Worm (Caenorhabditis elegans) whole organism, L1 larva: ENCODE measurements around the gene kin-36.

Experiments used
- C04F5.9 ChIP-seq: sonication (generic microtip); optimal IDR thresholded peaks from 2 replicates; lab custom pipeline; 2016; ENCODE audit warnings: missing genetic modification characterization, missing compliant biosample characterization
- C16A3.4 ChIP-seq: fragments of 150-350 bp; optimal IDR thresholded peaks from 2 replicates; lab custom pipeline; 2014; ENCODE audit warnings: missing biosample characterization, missing genetic modification characterization
- C34B4.2 ChIP-seq: sonication (generic microtip); optimal IDR thresholded peaks from 2 replicates; lab custom pipeline; 2017; ENCODE audit warnings: mild to moderate bottlenecking, missing genetic modification characterization, missing compliant biosample characterization
- F16B12.6 ChIP-seq: fragments of 150-350 bp; optimal IDR thresholded peaks from 2 replicates; lab custom pipeline; 2014; ENCODE audit warnings: missing biosample characterization, missing genetic modification characterization
- Y116A8C.19 ChIP-seq: sonication (generic microtip); optimal IDR thresholded peaks from 2 replicates; lab custom pipeline; 2016; ENCODE audit warnings: missing compliant biosample characterization, missing genetic modification characterization, borderline replicate concordance
- aha-1 ChIP-seq: fragments of 150-350 bp; optimal IDR thresholded peaks from 2 replicates; lab custom pipeline; 2014; ENCODE audit warnings: missing biosample characterization, missing genetic modification characterization
- aly-2 ChIP-seq: fragments of 150-350 bp; optimal IDR thresholded peaks from 2 replicates; lab custom pipeline; 2014; ENCODE audit warnings: missing biosample characterization, missing genetic modification characterization
- ama-1 ChIP-seq: fragments of 150-350 bp; optimal IDR thresholded peaks from 2 replicates; lab custom pipeline; 2014
- blmp-1 ChIP-seq: fragments of 150-350 bp; optimal IDR thresholded peaks from 2 replicates; lab custom pipeline; 2014; ENCODE audit warnings: missing biosample characterization, missing genetic modification characterization
- ceh-63 ChIP-seq: fragments of 200-800 bp; sonication (Bioruptor generic); optimal IDR thresholded peaks from 2 replicates; lab custom pipeline; 2018; ENCODE audit warnings: mild to moderate bottlenecking, missing genetic modification characterization, missing compliant biosample characterization
- ceh-8 ChIP-seq: fragments of 200-800 bp; sonication (Bioruptor generic); optimal IDR thresholded peaks from 2 replicates; lab custom pipeline; 2018; ENCODE audit warnings: mild to moderate bottlenecking, missing genetic modification characterization, moderate library complexity, missing compliant biosample characterization
- ceh-82 ChIP-seq, 3 experiments: fragments of 150-350 bp in 1 of 3; sonication (generic microtip) in 2 of 3; optimal IDR thresholded peaks; 2 replicates each; lab custom pipeline; 2014 to 2017; ENCODE audit warnings: missing biosample characterization in 3 of 3, missing genetic modification characterization in 3 of 3
- ceh-88 ChIP-seq: fragments of 200-800 bp; sonication (Bioruptor generic); IDR thresholded peaks from 2 replicates; pipeline ENCODE4 v1.3.6; 2022; ENCODE audit warnings: missing genetic modification characterization, missing compliant biosample characterization
- ceh-90 ChIP-seq: sonication (generic microtip); optimal IDR thresholded peaks from 2 replicates; lab custom pipeline; 2016; ENCODE audit warnings: missing genetic modification characterization, missing compliant biosample characterization
- dsc-1 ChIP-seq: sonication (generic microtip); optimal IDR thresholded peaks from 2 replicates; lab custom pipeline; 2016; ENCODE audit warnings: mild to moderate bottlenecking, missing genetic modification characterization, missing compliant biosample characterization
- efl-1 ChIP-seq, 4 experiments: fragments of 150-350 bp; optimal IDR thresholded peaks in 3 of 4; peaks in 1 of 4; 1 replicate in 1 of 4; 2 replicates in 3 of 4; lab custom pipeline; 2014; ENCODE audit warnings: missing biosample characterization in 2 of 4, missing genetic modification characterization in 2 of 4, missing genetic modification reagents in 2 of 4
- elt-3 ChIP-seq, 6 experiments: fragments of 150-350 bp in 1 of 6; sonication (generic microtip); optimal IDR thresholded peaks; 2 replicates each; lab custom pipeline; 2017 to 2018; ENCODE audit warnings: missing biosample characterization in 6 of 6, missing genetic modification characterization in 6 of 6, inconsistent platforms in 1 of 6
- fkh-10 ChIP-seq: sonication (generic microtip); optimal IDR thresholded peaks from 2 replicates; lab custom pipeline; 2017; ENCODE audit warnings: missing biosample characterization, missing genetic modification reagents, missing genetic modification characterization
- fkh-8 ChIP-seq: sonication (generic microtip); optimal IDR thresholded peaks from 2 replicates; lab custom pipeline; 2016; ENCODE audit warnings: mild to moderate bottlenecking, missing genetic modification characterization, missing compliant biosample characterization
- hlh-17 ChIP-seq: fragments of 200-800 bp; sonication (Bioruptor generic); optimal IDR thresholded peaks from 2 replicates; lab custom pipeline; 2018; ENCODE audit warnings: missing genetic modification characterization, mild to moderate bottlenecking, missing compliant biosample characterization, moderate library complexity, borderline replicate concordance
- hlh-4 ChIP-seq: sonication (generic microtip); optimal IDR thresholded peaks from 2 replicates; lab custom pipeline; 2016; ENCODE audit warnings: mild to moderate bottlenecking, missing genetic modification characterization, missing compliant biosample characterization
- jun-1 ChIP-seq: fragments of 150-350 bp; optimal IDR thresholded peaks from 2 replicates; lab custom pipeline; 2014; ENCODE audit warnings: missing biosample characterization, missing genetic modification reagents, missing genetic modification characterization
- lin-13 ChIP-seq: fragments of 150-350 bp; optimal IDR thresholded peaks from 2 replicates; lab custom pipeline; 2014; ENCODE audit warnings: missing biosample characterization, missing genetic modification reagents, missing genetic modification characterization
- lin-35 ChIP-seq, 2 experiments: fragments of 150-350 bp; optimal IDR thresholded peaks; 2 replicates each; lab custom pipeline; 2014; ENCODE audit warnings: missing biosample characterization in 2 of 2, missing genetic modification characterization in 2 of 2, missing genetic modification reagents in 2 of 2
- lin-39 ChIP-seq: fragments of 150-350 bp; optimal IDR thresholded peaks from 2 replicates; lab custom pipeline; 2014; ENCODE audit warnings: missing biosample characterization, missing genetic modification reagents, missing genetic modification characterization
- lir-3 ChIP-seq: sonication (generic microtip); optimal IDR thresholded peaks from 2 replicates; lab custom pipeline; 2016; ENCODE audit warnings: mild to moderate bottlenecking, missing genetic modification characterization, moderate library complexity, missing compliant biosample characterization; ENCODE audit not compliant: poor library complexity
- lsy-2 ChIP-seq, 2 experiments: fragments of 150-350 bp; optimal IDR thresholded peaks; 2 replicates each; lab custom pipeline; 2014; ENCODE audit warnings: missing biosample characterization in 2 of 2, missing genetic modification characterization in 2 of 2
- mab-9 ChIP-seq: fragments of 200-800 bp; sonication (Bioruptor generic); IDR thresholded peaks from 2 replicates; pipeline ENCODE4 v1.3.6; 2022; ENCODE audit warnings: missing genetic modification reagents, missing genetic modification characterization, missing compliant biosample characterization
- mdl-1 ChIP-seq, 2 experiments: fragments of 150-350 bp; optimal IDR thresholded peaks; 2 replicates each; lab custom pipeline; 2014 to 2017; ENCODE audit warnings: missing biosample characterization in 2 of 2, missing genetic modification characterization in 2 of 2, inconsistent platforms in 1 of 2
- mep-1 ChIP-seq: fragments of 150-350 bp; optimal IDR thresholded peaks from 2 replicates; lab custom pipeline; 2014; ENCODE audit warnings: missing biosample characterization, missing genetic modification characterization
- nhr-11 ChIP-seq: fragments of 150-350 bp; optimal IDR thresholded peaks from 2 replicates; lab custom pipeline; 2014; ENCODE audit warnings: missing biosample characterization, missing genetic modification characterization
- nhr-12 ChIP-seq: sonication (generic microtip); optimal IDR thresholded peaks from 2 replicates; lab custom pipeline; 2017; ENCODE audit warnings: missing biosample characterization, missing genetic modification characterization
- nhr-19 ChIP-seq: fragments of 200-800 bp; sonication (Bioruptor generic); conservative IDR thresholded peaks from 2 replicates; pipeline ENCODE4 v1.3.6; 2022; ENCODE audit warnings: missing genetic modification characterization, missing compliant biosample characterization
- nhr-20 ChIP-seq: sonication (generic microtip); optimal IDR thresholded peaks from 2 replicates; lab custom pipeline; 2016; ENCODE audit warnings: mild to moderate bottlenecking, missing genetic modification characterization, missing compliant biosample characterization
- nhr-28 ChIP-seq: fragments of 150-350 bp; optimal IDR thresholded peaks from 2 replicates; lab custom pipeline; 2014; ENCODE audit warnings: missing biosample characterization, missing genetic modification characterization
- nhr-47 ChIP-seq: sonication (generic microtip); optimal IDR thresholded peaks from 2 replicates; lab custom pipeline; 2016; ENCODE audit warnings: mild to moderate bottlenecking, missing genetic modification characterization, moderate library complexity, missing compliant biosample characterization
- nhr-71 ChIP-seq: sonication (generic microtip); optimal IDR thresholded peaks from 2 replicates; lab custom pipeline; 2016; ENCODE audit warnings: mild to moderate bottlenecking, missing genetic modification characterization, moderate library complexity, missing compliant biosample characterization
- nhr-76 ChIP-seq: sonication (generic microtip); optimal IDR thresholded peaks from 2 replicates; lab custom pipeline; 2017; ENCODE audit warnings: missing biosample characterization, missing genetic modification characterization
- nhr-90 ChIP-seq: sonication (generic microtip); optimal IDR thresholded peaks from 2 replicates; lab custom pipeline; 2016; ENCODE audit warnings: mild to moderate bottlenecking, missing genetic modification characterization, missing compliant biosample characterization; ENCODE audit not compliant: poor library complexity
- pax-3 ChIP-seq: fragments of 200-800 bp; sonication (Bioruptor generic); optimal IDR thresholded peaks from 2 replicates; lab custom pipeline; 2018; ENCODE audit warnings: mild to moderate bottlenecking, missing genetic modification characterization, moderate library complexity, missing compliant biosample characterization
- snpc-4 ChIP-seq: fragments of 150-350 bp; optimal IDR thresholded peaks from 2 replicates; lab custom pipeline; 2014; ENCODE audit warnings: missing biosample characterization, missing genetic modification characterization
- sox-4 ChIP-seq: sonication (generic microtip); optimal IDR thresholded peaks from 2 replicates; lab custom pipeline; 2016; ENCODE audit warnings: missing genetic modification characterization, missing compliant biosample characterization
- sptf-1 ChIP-seq: fragments of 150-350 bp; optimal IDR thresholded peaks from 2 replicates; lab custom pipeline; 2014; ENCODE audit warnings: missing biosample characterization, missing genetic modification characterization
- swsn-7 ChIP-seq: sonication (generic microtip); optimal IDR thresholded peaks from 2 replicates; lab custom pipeline; 2016; ENCODE audit warnings: missing genetic modification characterization, missing compliant biosample characterization
- tbx-2 ChIP-seq: sonication (generic microtip); optimal IDR thresholded peaks from 2 replicates; lab custom pipeline; 2016; ENCODE audit warnings: missing genetic modification characterization, missing compliant biosample characterization
- tlp-1 ChIP-seq: fragments of 150-350 bp; optimal IDR thresholded peaks from 2 replicates; lab custom pipeline; 2014; ENCODE audit warnings: missing biosample characterization, missing genetic modification characterization
- unc-62 ChIP-seq: fragments of 150-350 bp; optimal IDR thresholded peaks from 2 replicates; lab custom pipeline; 2014; ENCODE audit warnings: missing biosample characterization, missing genetic modification reagents, missing genetic modification characterization
- unc-98 ChIP-seq: fragments of 200-800 bp; sonication (Bioruptor generic); IDR thresholded peaks from 2 replicates; pipeline ENCODE4 v1.3.6; 2022; ENCODE audit warnings: missing genetic modification characterization, missing compliant biosample characterization
- vab-15 ChIP-seq: sonication (generic microtip); optimal IDR thresholded peaks from 2 replicates; lab custom pipeline; 2017; ENCODE audit warnings: missing genotype, mild to moderate bottlenecking, missing genetic modification characterization, missing compliant biosample characterization
- ztf-11 ChIP-seq, 2 experiments: sonication (generic microtip); optimal IDR thresholded peaks; 2 replicates each; lab custom pipeline; 2016 to 2017; ENCODE audit warnings: missing genetic modification characterization in 2 of 2, missing biosample characterization in 1 of 2, missing compliant biosample characterization in 1 of 2

Gene kin-36

ce11 chrIV:4660151-4661041 lies 18.4 kb upstream of the kin-36 start, which contains the start of the genes F29B9.11 and jmjd-1.2 (continued):
- TF ChIP-seq mab-9, result peak; percentile 78
- TF ChIP-seq nhr-71, result peak; percentile 98
- TF ChIP-seq tbx-2 (tag; lab: Kevin White, UChicago), result peak; percentile 98
- peak in 1 of 2 experiments; percentile 91 for TF ChIP-seq ztf-11 (tag; optimal IDR thresholded peaks at IDR 0.05; lab: Kevin White, UChicago)
- TF ChIP-seq Y116A8C.19 (tag; lab: Kevin White, UChicago), result peak; percentile 74
- no peak for TF ChIP-seq tlp-1 (tag; lab: Kevin White, UChicago)
- TF ChIP-seq sptf-1 (tag; lab: Kevin White, UChicago), result no peak
- TF ChIP-seq ceh-82 (tag; optimal IDR thresholded peaks at IDR 0.05; lab: Kevin White, UChicago), result peak; percentile 64 to 90 (median 82)
- peak; percentile 76 for TF ChIP-seq aly-2 (tag; lab: Kevin White, UChicago)
- peak; percentile 78 for TF ChIP-seq ceh-90
- TF ChIP-seq lir-3 (tag; lab: Kevin White, UChicago), result peak; percentile 91
- TF ChIP-seq mep-1 (tag; lab: Kevin White, UChicago), result peak; percentile 62
- peak in 2 of 6 experiments; percentile 31 to 51 for TF ChIP-seq elt-3 (tag; optimal IDR thresholded peaks at IDR 0.05; lab: Kevin White, UChicago)
- TF ChIP-seq nhr-19, result peak; percentile 90
- peak in 1 of 2 experiments; percentile 72 for TF ChIP-seq mdl-1 (tag; optimal IDR thresholded peaks at IDR 0.05; lab: Kevin White, UChicago)
- peak; percentile 83 for TF ChIP-seq jun-1 (tag; lab: Kevin White, UChicago)
- peak; percentile 79 for TF ChIP-seq C04F5.9 (tag; lab: Kevin White, UChicago)
- TF ChIP-seq lin-35 (GFP tag; optimal IDR thresholded peaks at IDR 0.05; lab: Kevin White, UChicago), result peak; percentile 80 to 87
- TF ChIP-seq swsn-7 (tag; lab: Kevin White, UChicago), result peak; percentile 94
- peak; percentile 80 for TF ChIP-seq nhr-11 (tag; lab: Kevin White, UChicago)
- TF ChIP-seq nhr-76, result no peak
- TF ChIP-seq ceh-63 (GFP tag; lab: Kevin White, UChicago), result peak; percentile 86
- TF ChIP-seq aha-1 (tag; lab: Kevin White, UChicago), result peak; percentile 89
- peak; percentile 99 for TF ChIP-seq fkh-8 (tag; lab: Kevin White, UChicago)
- TF ChIP-seq lin-13, result peak; percentile 86
- no peak for TF ChIP-seq nhr-28
- peak; percentile 29 for TF ChIP-seq F16B12.6
- peak; percentile 98 for TF ChIP-seq pax-3 (tag; lab: Kevin White, UChicago)
- TF ChIP-seq ama-1 (lab: Kevin White, UChicago), result peak; percentile 57
- no peak for TF ChIP-seq C34B4.2
- peak; percentile 73 for TF ChIP-seq lin-39 (tag; lab: Kevin White, UChicago)
- TF ChIP-seq ceh-8 (GFP tag; lab: Kevin White, UChicago), result peak; percentile 42
- peak; percentile 60 for TF ChIP-seq blmp-1 (tag; lab: Kevin White, UChicago)
- TF ChIP-seq snpc-4 (tag; lab: Kevin White, UChicago), result peak; percentile 33
- no peak for TF ChIP-seq unc-62 (GFP tag; lab: Kevin White, UChicago)
- peak; percentile 93 for TF ChIP-seq lsy-2 (tag; optimal IDR thresholded peaks at IDR 0.05; lab: Kevin White, UChicago)
- no peak for TF ChIP-seq nhr-12 (tag; lab: Kevin White, UChicago)
- peak; percentile 96 for TF ChIP-seq nhr-47
- no peak for TF ChIP-seq hlh-4
- TF ChIP-seq fkh-10, result peak; percentile 85
- TF ChIP-seq nhr-90 (tag; lab: Kevin White, UChicago), result peak; percentile 97
- peak; percentile 95 for TF ChIP-seq nhr-20 (tag; lab: Kevin White, UChicago)
- TF ChIP-seq unc-98 (GFP tag; lab: Robert Waterston, UW), result peak; percentile 98
- TF ChIP-seq sox-4, result peak; percentile 89
- peak; percentile 94 for TF ChIP-seq dsc-1 (tag; lab: Kevin White, UChicago)
- TF ChIP-seq C16A3.4 (tag; lab: Kevin White, UChicago), result peak; percentile 80
- no peak for TF ChIP-seq hlh-17 (GFP tag; lab: Kevin White, UChicago)
- TF ChIP-seq ceh-88 (GFP tag; lab: Robert Waterston, UW), result peak; percentile 88
- peak; percentile 95 for TF ChIP-seq vab-15 (tag; lab: Kevin White, UChicago)
- peak; percentile 87 to 91 for TF ChIP-seq efl-1 (optimal IDR thresholded peaks at IDR 0.05; lab: Kevin White, UChicago)
- peak; percentile 68 to 97 for TF ChIP-seq efl-1 (GFP tag; optimal IDR thresholded peaks at IDR 0.05 in 1 of 2; lab: Kevin White, UChicago)
